Fruit fly (Drosophila melanogaster) whole organism, adult: Measurements from ENCODE around the gene CG14130.

Experiments
- CG11617 ChIP-seq: fragments of 200-800 bp; sonication (Bioruptor generic); optimal IDR thresholded peaks from 2 replicates; lab custom pipeline; 2017; ENCODE audit warnings: mild to moderate bottlenecking, missing biosample characterization, missing genetic modification reagents, missing genetic modification characterization
- CG7045 ChIP-seq: fragments of 200-800 bp; sonication (Bioruptor generic); optimal IDR thresholded peaks from 2 replicates; lab custom pipeline; 2017; ENCODE audit warnings: missing biosample characterization, mild to moderate bottlenecking, missing genetic modification characterization
- CG7101 ChIP-seq: fragments of 200-800 bp; sonication (Bioruptor generic); optimal IDR thresholded peaks from 2 replicates; lab custom pipeline; 2018; ENCODE audit warnings: missing biosample characterization, mild to moderate bottlenecking, missing genetic modification characterization, moderate library complexity
- Crg-1 ChIP-seq: fragments of 200-800 bp; sonication (Bioruptor generic); optimal IDR thresholded peaks from 2 replicates; lab custom pipeline; 2016; ENCODE audit warnings: missing biosample characterization, missing genetic modification characterization
- Hr96 ChIP-seq: fragments of 200-800 bp; sonication (Bioruptor generic); optimal IDR thresholded peaks from 2 replicates; lab custom pipeline; 2016; ENCODE audit warnings: missing biosample characterization, missing genetic modification characterization
- pad ChIP-seq: fragments of 200-800 bp; sonication (Bioruptor generic); optimal IDR thresholded peaks from 3 replicates; lab custom pipeline; 2017; ENCODE audit warnings: missing biosample characterization, missing genetic modification characterization, mild to moderate bottlenecking, moderate library complexity, missing genetic modification reagents
- tj ChIP-seq: fragments of 200-800 bp; sonication (Bioruptor generic); optimal IDR thresholded peaks from 3 replicates; lab custom pipeline; 2017; ENCODE audit warnings: missing biosample characterization, mild to moderate bottlenecking, missing genetic modification characterization, moderate library complexity

DNA sequence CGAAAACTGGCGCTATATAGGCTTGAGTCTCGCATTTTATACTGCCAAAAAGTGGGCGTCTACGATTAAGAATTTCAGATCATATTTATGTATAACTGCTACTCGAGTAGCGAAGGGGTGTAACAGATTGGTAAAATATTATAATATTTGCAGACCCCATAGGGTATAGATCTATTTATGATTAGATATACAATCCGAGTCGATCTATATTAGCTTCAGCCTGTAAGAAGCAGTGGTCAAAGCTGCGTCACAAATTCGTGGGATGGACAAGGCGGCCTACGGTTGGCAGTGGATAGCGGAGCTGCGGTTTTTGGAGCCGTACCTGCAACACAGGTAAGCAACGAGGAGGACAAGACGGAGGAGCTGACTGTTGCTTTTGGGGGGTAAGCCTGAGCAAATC lies 589 bp upstream of the CG14130 start, which contains the start of gene Cubn2:
- TF ChIP-seq Crg-1 (GFP tag; lab: Kevin White, UChicago), result no peak
- TF ChIP-seq pad (GFP tag; lab: Kevin White, UChicago), result no peak
- TF ChIP-seq Hr96 (GFP tag; lab: Kevin White, UChicago), result no peak
- TF ChIP-seq CG11617, result no peak
- no peak for TF ChIP-seq CG7045 (GFP tag; lab: Kevin White, UChicago)
- no peak for TF ChIP-seq CG7101 (tag; lab: Kevin White, UChicago)
- no peak for TF ChIP-seq tj (GFP tag; lab: Kevin White, UChicago)
